Fruit fly (Drosophila melanogaster) whole organism, embryonic: ENCODE data around the gene nbs.

Source experiments
- Atf6 ChIP-seq: fragments of 200-800 bp; sonication (Bioruptor generic); IDR thresholded peaks from 2 replicates; pipeline ENCODE4 v1.3.6; 2022; ENCODE audit warnings: missing biosample characterization, missing genetic modification characterization
- CG10321 ChIP-seq: fragments of 200-800 bp; sonication (Bioruptor generic); IDR thresholded peaks from 2 replicates; pipeline ENCODE4 v1.3.6; 2022; ENCODE audit warnings: missing biosample characterization, missing genetic modification characterization
- CG11085 ChIP-seq: fragments of 200-800 bp; sonication (Bioruptor generic); IDR thresholded peaks from 2 replicates; pipeline ENCODE4 v1.3.6; 2022; ENCODE audit warnings: missing biosample characterization, missing genetic modification characterization
- CG11560 ChIP-seq: fragments of 200-800 bp; sonication (Bioruptor generic); IDR thresholded peaks from 3 replicates; pipeline ENCODE4 v1.3.6; 2022; ENCODE audit warnings: missing biosample characterization, missing genetic modification characterization
- CG12659 ChIP-seq: fragments of 200-800 bp; sonication (Bioruptor generic); optimal IDR thresholded peaks from 3 replicates; lab custom pipeline; 2017; ENCODE audit warnings: mild to moderate bottlenecking, missing biosample characterization, missing genetic modification reagents, missing genetic modification characterization
- CG13624 ChIP-seq: fragments of 200-800 bp; sonication (Bioruptor generic); optimal IDR thresholded peaks from 2 replicates; lab custom pipeline; 2016; ENCODE audit warnings: missing biosample characterization, missing genetic modification characterization
- CG14050 ChIP-seq: fragments of 200-800 bp; sonication (Bioruptor generic); IDR thresholded peaks from 3 replicates; pipeline ENCODE4 v1.3.6; 2022; ENCODE audit warnings: missing biosample characterization, missing genetic modification characterization
- CG14441 ChIP-seq: fragments of 200-800 bp; sonication (Bioruptor generic); IDR thresholded peaks from 2 replicates; pipeline ENCODE4 v1.3.6; 2022; ENCODE audit warnings: missing biosample characterization, missing genetic modification characterization
- CG15073 ChIP-seq: fragments of 200-800 bp; sonication (Bioruptor generic); optimal IDR thresholded peaks from 2 replicates; lab custom pipeline; 2016; ENCODE audit warnings: missing biosample characterization, missing genetic modification characterization
- CG17359 ChIP-seq: fragments of 200-800 bp; sonication (Bioruptor generic); optimal IDR thresholded peaks from 3 replicates; lab custom pipeline; 2018; ENCODE audit warnings: missing biosample characterization, mild to moderate bottlenecking, missing genetic modification characterization, moderate library complexity
- CG17568 ChIP-seq: fragments of 200-800 bp; sonication (Bioruptor generic); optimal IDR thresholded peaks from 2 replicates; lab custom pipeline; 2018; ENCODE audit warnings: missing biosample characterization, mild to moderate bottlenecking, missing genetic modification characterization, moderate library complexity
- CG2889 ChIP-seq: fragments of 200-800 bp; sonication (Bioruptor generic); IDR thresholded peaks from 3 replicates; pipeline ENCODE4 v1.3.6; 2022; ENCODE audit warnings: missing biosample characterization, missing genetic modification characterization
- CG3847 ChIP-seq: fragments of 200-800 bp; sonication (Bioruptor generic); IDR thresholded peaks from 2 replicates; pipeline ENCODE4 v1.3.6; 2022; ENCODE audit warnings: missing biosample characterization, missing genetic modification characterization
- CG4404 ChIP-seq: fragments of 200-800 bp; sonication (Bioruptor generic); IDR thresholded peaks from 2 replicates; pipeline ENCODE4 v1.3.6; 2022; ENCODE audit warnings: missing biosample characterization, missing genetic modification characterization
- CG7372 ChIP-seq: fragments of 200-800 bp; sonication (Bioruptor generic); IDR thresholded peaks from 2 replicates; pipeline ENCODE4 v1.3.6; 2022; ENCODE audit warnings: missing biosample characterization, missing genetic modification characterization
- Chrac-16 ChIP-seq: fragments of 200-800 bp; sonication (Bioruptor generic); optimal IDR thresholded peaks from 3 replicates; lab custom pipeline; 2016; ENCODE audit warnings: missing biosample characterization, missing genetic modification characterization
- Dek ChIP-seq: fragments of 200-800 bp; sonication (Bioruptor generic); optimal IDR thresholded peaks from 3 replicates; lab custom pipeline; 2019; ENCODE audit warnings: missing biosample characterization, mild to moderate bottlenecking, missing genetic modification characterization, moderate library complexity
- Dll ChIP-seq: fragments of 200-800 bp; sonication (Bioruptor generic); IDR thresholded peaks from 4 replicates; pipeline ENCODE4 v1.3.6; 2022; ENCODE audit warnings: missing biosample characterization, missing genetic modification characterization; ENCODE audit not compliant: partially characterized antibody
- Drgx ChIP-seq: fragments of 200-800 bp; sonication (Bioruptor generic); IDR thresholded peaks from 2 replicates; pipeline ENCODE4 v1.3.6; 2022; ENCODE audit warnings: missing biosample characterization, missing genetic modification characterization
- Ets65A ChIP-seq: fragments of 200-800 bp; sonication (Bioruptor generic); peaks from one replicate; lab custom pipeline; 2016; ENCODE audit warnings: missing biosample characterization, missing genetic modification characterization
- HmgZ ChIP-seq: fragments of 200-800 bp; sonication (Bioruptor generic); optimal IDR thresholded peaks from 2 replicates; lab custom pipeline; 2018; ENCODE audit warnings: missing biosample characterization, mild to moderate bottlenecking, missing genetic modification characterization
- Hr3 ChIP-seq: fragments of 200-800 bp; sonication (Bioruptor generic); optimal IDR thresholded peaks from 3 replicates; lab custom pipeline; 2016; ENCODE audit warnings: missing biosample characterization, missing genetic modification characterization
- Hr39 ChIP-seq: fragments of >200 bp; optimal IDR thresholded peaks from 2 replicates; lab custom pipeline; 2017
- MTF-1 ChIP-seq: fragments of 200-800 bp; sonication (Bioruptor generic); optimal IDR thresholded peaks from 2 replicates; lab custom pipeline; 2018; ENCODE audit warnings: missing biosample characterization, mild to moderate bottlenecking, missing genetic modification characterization, borderline replicate concordance
- Mad ChIP-seq: fragments of 200-800 bp; sonication (Bioruptor generic); optimal IDR thresholded peaks from 2 replicates; lab custom pipeline; 2016; ENCODE audit warnings: missing biosample characterization, missing genetic modification characterization
- Myb ChIP-seq: fragments of 200-800 bp; sonication (Bioruptor generic); optimal IDR thresholded peaks from 2 replicates; lab custom pipeline; 2016; ENCODE audit warnings: missing biosample characterization, missing genetic modification characterization
- Oli ChIP-seq: fragments of 200-800 bp; sonication (Bioruptor generic); optimal IDR thresholded peaks from 2 replicates; lab custom pipeline; 2018; ENCODE audit warnings: missing biosample characterization, mild to moderate bottlenecking, missing genetic modification characterization, moderate library complexity
- Stat92E ChIP-seq, 3 experiments: fragments of >200 bp in 2 of 3; fragments of 200-800 bp in 1 of 3; sonication (Bioruptor generic) in 1 of 3; optimal IDR thresholded peaks; 2 replicates each; lab custom pipeline; 2017 to 2019; ENCODE audit warnings: missing biosample characterization in 3 of 3, missing genetic modification characterization in 3 of 3, mild to moderate bottlenecking in 1 of 3, moderate library complexity in 1 of 3
- Taf1 ChIP-seq: fragments of 200-800 bp; sonication (Bioruptor generic); IDR thresholded peaks from 2 replicates; pipeline ENCODE4 v1.3.6; 2022; ENCODE audit warnings: missing biosample characterization, missing genetic modification characterization
- Vsx1 ChIP-seq: fragments of 200-800 bp; sonication (Bioruptor generic); optimal IDR thresholded peaks from 2 replicates; lab custom pipeline; 2017; ENCODE audit warnings: missing biosample characterization, mild to moderate bottlenecking, missing genetic modification characterization, missing genetic modification reagents
- aop ChIP-seq: fragments of 200-800 bp; sonication (Bioruptor generic); IDR thresholded peaks from 2 replicates; pipeline ENCODE4 v1.3.6; 2022; ENCODE audit warnings: missing biosample characterization, missing genetic modification characterization
- ci ChIP-seq: fragments of 200-800 bp; sonication (Bioruptor generic); IDR thresholded peaks from 3 replicates; pipeline ENCODE4 v1.3.6; 2022; ENCODE audit warnings: missing biosample characterization, missing genetic modification characterization
- corto ChIP-seq: fragments of 200-800 bp; sonication (Bioruptor generic); optimal IDR thresholded peaks from 2 replicates; lab custom pipeline; 2016; ENCODE audit warnings: missing biosample characterization, mild to moderate bottlenecking, missing genetic modification characterization, moderate library complexity
- croc ChIP-seq: fragments of 200-800 bp; sonication (Bioruptor generic); conservative IDR thresholded peaks from 3 replicates; pipeline ENCODE4 v1.3.6; 2022; ENCODE audit warnings: missing biosample characterization, missing genetic modification characterization
- disco-r ChIP-seq: fragments of 200-800 bp; sonication (Bioruptor generic); optimal IDR thresholded peaks from 2 replicates; lab custom pipeline; 2016; ENCODE audit warnings: missing biosample characterization, missing genetic modification characterization
- dmrt99B ChIP-seq: fragments of 200-800 bp; sonication (Bioruptor generic); optimal IDR thresholded peaks from 2 replicates; lab custom pipeline; 2018; ENCODE audit warnings: missing biosample characterization, mild to moderate bottlenecking, missing genetic modification characterization, moderate library complexity
- gfzf ChIP-seq: fragments of 200-800 bp; sonication (Bioruptor generic); optimal IDR thresholded peaks from 2 replicates; lab custom pipeline; 2016; ENCODE audit warnings: missing biosample characterization, mild to moderate bottlenecking, missing genetic modification characterization, moderate library complexity
- gt ChIP-seq: fragments of 200-800 bp; sonication (Bioruptor generic); IDR thresholded peaks from 2 replicates; pipeline ENCODE4 v1.3.6; 2022; ENCODE audit warnings: missing biosample characterization, missing genetic modification characterization
- ken ChIP-seq: fragments of 200-800 bp; sonication (Bioruptor generic); IDR thresholded peaks from 3 replicates; pipeline ENCODE4 v1.3.6; 2022; ENCODE audit warnings: missing biosample characterization, missing genetic modification characterization
- lilli ChIP-seq: fragments of 200-800 bp; sonication (Bioruptor generic); optimal IDR thresholded peaks from 3 replicates; lab custom pipeline; 2016; ENCODE audit warnings: missing biosample characterization, missing genetic modification characterization
- mld ChIP-seq: fragments of 200-800 bp; sonication (Bioruptor generic); IDR thresholded peaks from 3 replicates; pipeline ENCODE4 v1.3.6; 2022; ENCODE audit warnings: missing biosample characterization, missing genetic modification characterization; ENCODE audit not compliant: partially characterized antibody
- nerfin-2 ChIP-seq: fragments of 200-800 bp; sonication (Bioruptor generic); IDR thresholded peaks from 2 replicates; pipeline ENCODE4 v1.3.6; 2022; ENCODE audit warnings: missing biosample characterization, missing genetic modification characterization; ENCODE audit not compliant: partially characterized antibody
- oc ChIP-seq: fragments of 200-800 bp; sonication (Bioruptor generic); optimal IDR thresholded peaks from 2 replicates; lab custom pipeline; 2018; ENCODE audit warnings: missing biosample characterization, mild to moderate bottlenecking, missing genetic modification characterization, moderate library complexity
- pzg ChIP-seq: fragments of 200-800 bp; sonication (Bioruptor generic); optimal IDR thresholded peaks from 3 replicates; lab custom pipeline; 2018; ENCODE audit warnings: missing biosample characterization, mild to moderate bottlenecking, missing genetic modification characterization, moderate library complexity
- sna ChIP-seq: fragments of 200-800 bp; sonication (Bioruptor generic); IDR thresholded peaks from 2 replicates; pipeline ENCODE4 v1.3.6; 2022; ENCODE audit warnings: missing biosample characterization, missing genetic modification characterization; ENCODE audit not compliant: partially characterized antibody
- ttk ChIP-seq: fragments of 200-800 bp; sonication (Bioruptor generic); IDR thresholded peaks from 2 replicates; pipeline ENCODE4 v2.1.2; 2022; ENCODE audit warnings: missing biosample characterization, missing genetic modification characterization
- unc-4 ChIP-seq: fragments of 200-800 bp; sonication (Bioruptor generic); IDR thresholded peaks from 2 replicates; pipeline ENCODE4 v1.3.6; 2022; ENCODE audit warnings: missing biosample characterization, missing genetic modification characterization; ENCODE audit not compliant: partially characterized antibody
- vnd ChIP-seq: fragments of 200-800 bp; sonication (Bioruptor generic); IDR thresholded peaks from 3 replicates; pipeline ENCODE4 v1.3.6; 2022; ENCODE audit warnings: missing biosample characterization, missing genetic modification characterization; ENCODE audit not compliant: partially characterized antibody
- z ChIP-seq: fragments of 200-800 bp; sonication (Bioruptor generic); IDR thresholded peaks from 3 replicates; pipeline ENCODE4 v1.3.6; 2022; ENCODE audit warnings: missing biosample characterization, missing genetic modification characterization
- zen ChIP-seq: fragments of 200-800 bp; sonication (Bioruptor generic); optimal IDR thresholded peaks from 3 replicates; lab custom pipeline; 2018; ENCODE audit warnings: missing biosample characterization, mild to moderate bottlenecking, missing genetic modification characterization, moderate library complexity

nbs gene

DNA sequence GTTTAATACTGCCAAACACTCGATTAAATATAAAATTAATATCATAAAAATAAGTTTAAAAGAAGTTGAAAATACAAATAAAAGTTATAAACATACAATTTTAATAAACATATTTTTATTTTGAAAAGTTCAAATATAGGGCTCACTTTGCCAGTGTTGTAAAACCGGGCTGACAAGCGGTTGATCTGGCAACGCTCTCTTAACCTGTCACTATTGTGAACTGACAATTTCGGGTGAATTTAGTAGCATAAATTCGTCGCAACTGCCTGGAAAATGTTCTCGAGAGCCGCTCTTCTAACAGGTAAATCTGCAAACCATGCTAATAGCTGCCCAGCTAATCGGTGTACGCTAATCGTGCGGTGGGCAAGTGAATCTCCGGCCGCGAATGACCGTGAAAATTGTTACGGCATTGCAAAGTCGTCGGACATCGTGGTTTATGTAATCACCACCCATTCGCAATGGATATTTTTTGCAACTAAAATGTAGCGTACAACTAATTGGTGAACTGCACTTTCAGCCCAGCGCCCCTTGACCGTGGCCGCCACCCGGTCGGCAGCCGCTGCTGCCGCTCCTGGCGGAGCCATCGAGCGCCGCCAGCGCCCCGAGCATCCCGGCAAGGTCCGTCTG, 6.9 kb upstream of the nbs start, which contains the start of gene ATPsynB (continued):
- TF ChIP-seq Mad (GFP tag; lab: Kevin White, UChicago) (no peak), Stat92E (GFP tag; optimal IDR thresholded peaks at IDR 0.05; lab: Kevin White, UChicago) (peak in 1 of 3 experiments; percentile 60), disco-r (GFP tag; lab: Kevin White, UChicago) (no peak), CG3847 (peak; percentile 87), CG12659 (GFP tag; lab: Kevin White, UChicago) (peak; percentile 72), Dek (tag; lab: Kevin White, UChicago) (peak; percentile 1), HmgZ (peak; percentile 53), CG15073 (GFP tag; lab: Kevin White, UChicago) (no peak), gfzf (GFP tag; lab: Kevin White, UChicago) (peak; percentile 18), Dll (GFP tag; lab: Robert Waterston, UW) (0 out of 4 replicates have a peak, but pooled peaks have one; percentile 11), Chrac-16 (GFP tag; lab: Kevin White, UChicago) (peak; percentile 9), lilli (GFP tag; lab: Kevin White, UChicago) (no peak), oc (tag; lab: Kevin White, UChicago) (no peak), ttk (GFP tag; lab: Robert Waterston, UW) (no peak), Hr3 (GFP tag; lab: Kevin White, UChicago) (no peak), nerfin-2 (no peak), MTF-1 (no peak), CG11560 (tag; lab: Robert Waterston, UW) (no peak), CG2889 (GFP tag; lab: Robert Waterston, UW) (no peak), CG17568 (no peak), CG14050 (GFP tag; lab: Robert Waterston, UW) (no peak), Ets65A (GFP tag; lab: Kevin White, UChicago) (peak; percentile 30), Drgx (GFP tag; lab: Robert Waterston, UW) (no peak), Oli (tag; lab: Kevin White, UChicago) (no peak), Taf1 (no peak), Myb (GFP tag; lab: Kevin White, UChicago) (peak; percentile 50), Hr39 (lab: Kevin White, UChicago) (no peak), CG11085 (GFP tag; lab: Robert Waterston, UW) (no peak), CG7372 (no peak), mld (no peak), ken (GFP tag; lab: Robert Waterston, UW) (no peak), CG4404 (no peak), Atf6 (no peak), vnd (GFP tag; lab: Robert Waterston, UW) (no peak), z (GFP tag; lab: Robert Waterston, UW) (0 out of 3 replicates have a peak, but pooled peaks have one; percentile 13), croc (GFP tag; lab: Robert Waterston, UW) (no peak), dmrt99B (no peak), unc-4 (GFP tag; lab: Robert Waterston, UW) (no peak), pzg (GFP tag; lab: Kevin White, UChicago) (peak; percentile 87), CG17359 (tag; lab: Kevin White, UChicago) (no peak), ci (GFP tag; lab: Robert Waterston, UW) (0 out of 3 replicates have a peak, but pooled peaks have one; percentile 34), Vsx1 (GFP tag; lab: Kevin White, UChicago) (no peak), CG13624 (GFP tag; lab: Kevin White, UChicago) (peak; percentile 5), corto (GFP tag; lab: Kevin White, UChicago) (no peak), CG14441 (GFP tag; lab: Robert Waterston, UW) (no peak), gt (GFP tag; lab: Robert Waterston, UW) (no peak), sna (no peak), zen (tag; lab: Kevin White, UChicago) (no peak), CG10321 (GFP tag; lab: Robert Waterston, UW) (no peak), aop (GFP tag; lab: Robert Waterston, UW) (no peak)
